Fruit fly (Drosophila melanogaster): ENCODE data around the gene CAH5.

The CAH5 gene

DNA sequence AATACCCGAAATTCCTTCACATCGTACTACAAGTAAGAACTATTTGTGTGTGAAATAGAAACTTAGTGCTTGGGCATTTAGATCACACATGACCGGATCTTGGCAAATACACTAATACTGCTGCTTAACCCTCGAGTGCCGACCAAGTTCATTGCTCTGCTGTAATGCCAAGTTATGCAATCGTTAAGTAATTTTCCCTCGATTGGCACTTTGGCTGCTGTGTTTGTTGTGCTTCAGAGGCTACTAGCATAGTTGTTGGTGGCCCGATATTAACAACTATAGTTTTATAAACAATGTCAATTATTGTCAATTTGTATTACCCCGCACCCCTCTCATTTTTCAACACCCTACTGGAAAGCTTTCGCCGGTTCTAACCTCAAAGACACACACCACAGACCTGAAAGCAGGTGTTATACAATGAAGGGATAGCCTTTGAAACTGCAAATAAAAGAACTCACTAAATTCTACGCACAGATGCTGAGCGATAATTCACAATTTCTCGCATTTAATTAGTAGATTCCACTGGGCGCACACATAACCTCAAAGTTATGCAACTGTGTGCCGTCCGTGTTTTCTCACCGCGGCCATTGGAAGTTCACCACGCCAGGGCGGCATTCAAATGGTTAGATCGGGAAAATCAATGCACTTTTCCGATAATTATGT lies 44.1 kb upstream of the CAH5 start (continued):
- no peak for TF ChIP-seq Fer2 (tag; optimal IDR thresholded peaks at IDR 0.05)
- no peak for TF ChIP-seq emc (GFP tag; optimal IDR thresholded peaks at IDR 0.05)
- no peak for TF ChIP-seq tio (GFP tag; optimal IDR thresholded peaks at IDR 0.05)
- TF ChIP-seq tup (GFP tag; optimal IDR thresholded peaks at IDR 0.05): no peak
- TF ChIP-seq danr (GFP tag; IDR thresholded peaks at IDR 0.05): no peak
- TF ChIP-seq exex (tag; optimal IDR thresholded peaks at IDR 0.05): peak; percentile 50
- peak; percentile 49 for TF ChIP-seq MESR4 (GFP tag; optimal IDR thresholded peaks at IDR 0.05)
- TF ChIP-seq nerfin-1 (tag; optimal IDR thresholded peaks at IDR 0.05): peak; percentile 89
- peak; percentile 67 for TF ChIP-seq sd (tag; optimal IDR thresholded peaks at IDR 0.05)
- no peak for TF ChIP-seq mam (GFP tag; optimal IDR thresholded peaks at IDR 0.05)
- TF ChIP-seq Ada2b (GFP tag; IDR thresholded peaks at IDR 0.05): no peak
- TF ChIP-seq CG14710 (tag; optimal IDR thresholded peaks at IDR 0.05): no peak
- TF ChIP-seq gt (GFP tag; IDR thresholded peaks at IDR 0.05): no peak
- no peak for TF ChIP-seq GATAe (GFP tag; conservative IDR thresholded peaks at IDR 0.05)
- no peak for TF ChIP-seq Hand (GFP tag; optimal IDR thresholded peaks at IDR 0.05)
- TF ChIP-seq CG12104 (GFP tag; optimal IDR thresholded peaks at IDR 0.05): no peak
- TF ChIP-seq CG2116 (GFP tag; optimal IDR thresholded peaks at IDR 0.05): peak; percentile 25
- no peak for TF ChIP-seq CG15073 (GFP tag; optimal IDR thresholded peaks at IDR 0.05)
- TF ChIP-seq CG31388 (GFP tag; optimal IDR thresholded peaks at IDR 0.05): no peak
- no peak for TF ChIP-seq CG18619 (GFP tag; optimal IDR thresholded peaks at IDR 0.05)
- TF ChIP-seq bigmax (GFP tag; optimal IDR thresholded peaks at IDR 0.05): peak; percentile 100
- TF ChIP-seq CG3065 (GFP tag; optimal IDR thresholded peaks at IDR 0.05): no peak
- TF ChIP-seq CG13624 (GFP tag; optimal IDR thresholded peaks at IDR 0.05): peak; percentile 18
- no peak for TF ChIP-seq Dfd (GFP tag; optimal IDR thresholded peaks at IDR 0.05)
- no peak for TF ChIP-seq Mad (GFP tag; optimal IDR thresholded peaks at IDR 0.05)
- no peak for TF ChIP-seq Atf6 (GFP tag; IDR thresholded peaks at IDR 0.05)
- no peak for TF ChIP-seq Oaz (GFP tag; IDR thresholded peaks at IDR 0.05)
- no peak for TF ChIP-seq CG7839 (tag; optimal IDR thresholded peaks at IDR 0.05)
- no peak for TF ChIP-seq CG9932 (GFP tag; IDR thresholded peaks at IDR 0.05)
- TF ChIP-seq CG3995 (GFP tag; optimal IDR thresholded peaks at IDR 0.05): no peak
- no peak for TF ChIP-seq dpn (GFP tag; optimal IDR thresholded peaks at IDR 0.05)
- peak; percentile 14 for TF ChIP-seq abd-A (tag; optimal IDR thresholded peaks at IDR 0.05)
- TF ChIP-seq cwo (GFP tag; optimal IDR thresholded peaks at IDR 0.05): no peak
- no peak for TF ChIP-seq fd3F (GFP tag; optimal IDR thresholded peaks at IDR 0.05)
- no peak for TF ChIP-seq fd102C (GFP tag; optimal IDR thresholded peaks at IDR 0.05)
- TF ChIP-seq NFAT (GFP tag; IDR thresholded peaks at IDR 0.05): no peak
- TF ChIP-seq MBD-R2 (GFP tag; IDR thresholded peaks at IDR 0.05): no peak
- TF ChIP-seq dimm (GFP tag; IDR thresholded peaks at IDR 0.05): no peak
- peak; percentile 18 for TF ChIP-seq mirr (GFP tag; optimal IDR thresholded peaks at IDR 0.05)
- no peak for TF ChIP-seq HmgZ (tag; optimal IDR thresholded peaks at IDR 0.05)
- TF ChIP-seq H2.0 (GFP tag; IDR thresholded peaks at IDR 0.05): no peak
- TF ChIP-seq nerfin-2 (GFP tag; IDR thresholded peaks at IDR 0.05; ENCODE audit: partially characterized antibody): no peak
- no peak for TF ChIP-seq prd (optimal IDR thresholded peaks at IDR 0.05)
- TF ChIP-seq prd (GFP tag; IDR thresholded peaks at IDR 0.05): no peak
- no peak for TF ChIP-seq insv (GFP tag; optimal IDR thresholded peaks at IDR 0.05)
- no peak for TF ChIP-seq CG7271 (tag; optimal IDR thresholded peaks at IDR 0.05)
- TF ChIP-seq CG11456 (GFP tag; IDR thresholded peaks at IDR 0.05): no peak
- TF ChIP-seq Trl (optimal IDR thresholded peaks at IDR 0.05): no peak
- TF ChIP-seq Trl (GFP tag; optimal IDR thresholded peaks at IDR 0.05): no peak
- no peak for TF ChIP-seq ash1 (GFP tag; optimal IDR thresholded peaks at IDR 0.05)
- TF ChIP-seq yki (optimal IDR thresholded peaks at IDR 0.05): no peak
- TF ChIP-seq CG17568 (GFP tag; optimal IDR thresholded peaks at IDR 0.05): no peak
